ENCODE assay signal across 2 worm cellular contexts in genomic region chrIV:5502610-5503009, ce11.
TF ChIP-seq lines count a peak whose summit lies in the region.

No protein-coding gene starts in this region.

TF ChIP-seq in whole organism, late embryonic, 69 proteins besides CTCF, POLR2A, EP300 and RAD21:
- TF ChIP-seq ets-4 (tag; optimal IDR thresholded peaks at IDR 0.05; lab: Kevin White, UChicago), result no peak
- TF ChIP-seq nfya-1 (tag; optimal IDR thresholded peaks at IDR 0.05; lab: Kevin White, UChicago), result peak; percentile 1
- no peak for TF ChIP-seq lin-11 (tag; optimal IDR thresholded peaks at IDR 0.05; lab: Kevin White, UChicago)
- TF ChIP-seq hlh-15 (tag; optimal IDR thresholded peaks at IDR 0.05; lab: Kevin White, UChicago), result no peak
- TF ChIP-seq unc-42 (tag; optimal IDR thresholded peaks at IDR 0.05; lab: Kevin White, UChicago), result peak; percentile 33
- TF ChIP-seq mec-3 (tag; optimal IDR thresholded peaks at IDR 0.05; lab: Kevin White, UChicago; ENCODE audit: borderline replicate concordance), result no peak
- no peak for TF ChIP-seq ceh-24 (tag; optimal IDR thresholded peaks at IDR 0.05; lab: Kevin White, UChicago)
- TF ChIP-seq lim-6 (tag; optimal IDR thresholded peaks at IDR 0.05; lab: Kevin White, UChicago), result no peak

TF ChIP-seq in whole organism, mixed stage, embryonic, 35 proteins besides CTCF, POLR2A, EP300 and RAD21:
- TF ChIP-seq nhr-2 (tag; optimal IDR thresholded peaks at IDR 0.05; lab: Kevin White, UChicago), result peak; percentile 84
- no peak for TF ChIP-seq nhr-237 (tag; optimal IDR thresholded peaks at IDR 0.05; lab: Kevin White, UChicago)
- peak; percentile 88 for TF ChIP-seq ces-1 (GFP tag; optimal IDR thresholded peaks at IDR 0.05; lab: Kevin White, UChicago)
- peak; percentile 46 for TF ChIP-seq elt-1 (tag; optimal IDR thresholded peaks at IDR 0.05; lab: Kevin White, UChicago; ENCODE audit: borderline replicate concordance, insufficient read depth)
- TF ChIP-seq zip-8 (tag; optimal IDR thresholded peaks at IDR 0.05; lab: Kevin White, UChicago), result peak; percentile 53
